Worm (Caenorhabditis elegans) whole organism, late embryonic: ENCODE data around the gene F28F9.3.

ENCODE experiments used
- ceh-18 ChIP-seq: sonication (generic microtip); optimal IDR thresholded peaks from 2 replicates; lab custom pipeline; 2016; ENCODE audit warnings: missing genetic modification characterization, missing compliant biosample characterization
- ceh-19 ChIP-seq: fragments of 200-800 bp; sonication (Bioruptor generic); optimal IDR thresholded peaks from 2 replicates; lab custom pipeline; 2018; ENCODE audit warnings: mild to moderate bottlenecking, missing genetic modification characterization, missing compliant biosample characterization
- gmeb-2 ChIP-seq: sonication (generic microtip); optimal IDR thresholded peaks from 2 replicates; lab custom pipeline; 2016; ENCODE audit warnings: missing genetic modification characterization, inconsistent platforms, missing compliant biosample characterization
- pha-4 ChIP-seq: fragments of 150-350 bp; optimal IDR thresholded peaks from 2 replicates; lab custom pipeline; 2018; ENCODE audit warnings: missing biosample characterization, missing genetic modification reagents, missing genetic modification characterization
- tbx-2 ChIP-seq: sonication (generic microtip); optimal IDR thresholded peaks from 2 replicates; lab custom pipeline; 2016; ENCODE audit warnings: missing genetic modification characterization, missing compliant biosample characterization
- unc-86 ChIP-seq: sonication (generic microtip); optimal IDR thresholded peaks from 2 replicates; lab custom pipeline; 2016; ENCODE audit warnings: missing genetic modification characterization, missing compliant biosample characterization

- no peak for TF ChIP-seq tbx-2 (tag; lab: Kevin White, UChicago)
- TF ChIP-seq unc-86 (tag; lab: Kevin White, UChicago): no peak
- TF ChIP-seq pha-4 (tag; lab: Kevin White, UChicago): no peak
- TF ChIP-seq ceh-19 (GFP tag; lab: Kevin White, UChicago): no peak
- TF ChIP-seq gmeb-2: no peak
- no peak for TF ChIP-seq ceh-18 (tag; lab: Kevin White, UChicago)
Measured at ce11 chrIV:3856190-3856589, 29.5 kb downstream of the F28F9.3 start.
